Worm (Caenorhabditis elegans): ENCODE data around the gene C01G10.7.

DNA sequence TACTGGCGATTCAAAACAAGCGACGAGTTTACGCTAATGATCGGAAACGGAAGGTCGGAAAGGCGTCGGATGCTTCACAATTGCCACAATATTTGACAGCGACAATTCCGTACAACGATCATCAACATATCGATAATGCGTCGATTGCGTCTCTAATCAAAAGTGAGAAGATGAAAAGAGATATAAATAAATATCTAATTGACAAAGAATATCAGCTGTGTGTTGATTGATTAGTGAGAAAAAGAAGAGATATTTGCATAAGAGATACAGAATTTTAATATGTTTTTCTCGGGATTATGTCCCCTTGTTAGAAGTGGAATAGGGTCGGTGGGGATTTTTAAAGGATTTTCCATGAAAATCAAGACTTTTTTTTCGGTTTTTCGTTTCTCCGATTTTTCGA is 7.0 kb upstream of the C01G10.7 start:
- TF ChIP-seq dmd-4 (tag; optimal IDR thresholded peaks at IDR 0.05; ENCODE audit: borderline replicate concordance) = no peak
- no peak for TF ChIP-seq gmeb-2 (tag; optimal IDR thresholded peaks at IDR 0.05)
- no peak for TF ChIP-seq pha-4 (tag; optimal IDR thresholded peaks at IDR 0.05)
- no peak for TF ChIP-seq ceh-9 (tag; optimal IDR thresholded peaks at IDR 0.05)
- TF ChIP-seq tbx-2 (tag; optimal IDR thresholded peaks at IDR 0.05) = no peak
- TF ChIP-seq unc-42 (tag; optimal IDR thresholded peaks at IDR 0.05) = no peak
- TF ChIP-seq nhr-11 (tag; optimal IDR thresholded peaks at IDR 0.05) = no peak

Data from whole organism, late embryonic.